Worm (Caenorhabditis elegans) whole organism, late embryonic: Measurements from ENCODE around the gene fbxb-75.

Source experiments
- ceh-2 ChIP-seq: sonication (generic microtip); optimal IDR thresholded peaks from 2 replicates; lab custom pipeline; 2016; ENCODE audit warnings: missing genotype, missing genetic modification characterization, missing compliant biosample characterization
- pat-9 ChIP-seq: fragments of 200-800 bp; sonication (Bioruptor generic); optimal IDR thresholded peaks from 2 replicates; lab custom pipeline; 2018; ENCODE audit warnings: mild to moderate bottlenecking, missing genetic modification characterization, moderate library complexity, missing compliant biosample characterization
- pha-4 ChIP-seq: fragments of 150-350 bp; optimal IDR thresholded peaks from 2 replicates; lab custom pipeline; 2018; ENCODE audit warnings: missing biosample characterization, missing genetic modification reagents, missing genetic modification characterization

- TF ChIP-seq ceh-2 (tag; lab: Kevin White, UChicago) (no peak), pha-4 (tag; lab: Kevin White, UChicago) (no peak), pat-9 (tag; lab: Kevin White, UChicago) (no peak)
These were observed 30.5 kb downstream of the fbxb-75 start for ce11 chrIV:4410526-4410925.
